Worm (Caenorhabditis elegans): Measurements from ENCODE around the gene clpp-1.

DNA sequence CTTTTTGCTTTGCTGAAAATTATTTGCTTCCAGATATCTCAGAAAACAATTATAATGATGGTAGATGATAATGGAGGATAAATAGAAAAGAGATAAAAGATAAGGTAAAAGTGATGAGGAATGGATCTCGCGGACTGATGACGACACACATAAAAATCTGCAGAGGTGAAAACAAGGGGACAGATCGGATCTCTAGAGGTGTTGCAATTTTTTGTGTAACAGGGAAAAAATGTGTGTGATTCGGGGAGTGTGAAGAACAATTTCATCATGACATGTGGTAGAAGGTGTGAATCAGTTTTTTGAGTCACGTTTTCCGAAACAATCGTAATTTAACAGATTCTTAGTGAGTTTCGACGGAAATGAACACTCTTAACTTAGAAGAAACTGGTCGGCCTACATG lies 13.7 kb downstream of the clpp-1 start:
- TF ChIP-seq snpc-4 (tag; optimal IDR thresholded peaks at IDR 0.05): no peak
- no peak for TF ChIP-seq drap-1 (GFP tag; optimal IDR thresholded peaks at IDR 0.05)
- no peak for TF ChIP-seq mep-1 (tag; optimal IDR thresholded peaks at IDR 0.05)
- TF ChIP-seq sptf-1 (tag; optimal IDR thresholded peaks at IDR 0.05): no peak
- TF ChIP-seq nhr-76 (tag; optimal IDR thresholded peaks at IDR 0.05): no peak
- no peak for TF ChIP-seq pha-4 (tag; optimal IDR thresholded peaks at IDR 0.05)
- no peak for TF ChIP-seq lsy-2 (tag; optimal IDR thresholded peaks at IDR 0.05)
- no peak for TF ChIP-seq mab-5 (tag; optimal IDR thresholded peaks at IDR 0.05)
- no peak for TF ChIP-seq ceh-39 (tag; optimal IDR thresholded peaks at IDR 0.05)
